Worm (Caenorhabditis elegans) whole organism, midembryonic: ENCODE data around the gene K10G6.9.

Experiments used
- T22C8.4 ChIP-seq: fragments of 200-800 bp; sonication (Bioruptor generic); IDR thresholded peaks from 2 replicates; pipeline ENCODE4 v1.3.6; 2022; ENCODE audit warnings: missing genetic modification characterization, missing compliant biosample characterization
- cog-1 ChIP-seq: sonication (generic microtip); optimal IDR thresholded peaks from 2 replicates; lab custom pipeline; 2016; ENCODE audit warnings: missing genetic modification characterization, missing compliant biosample characterization
- flt-1 ChIP-seq: fragments of 200-800 bp; sonication (Bioruptor generic); IDR thresholded peaks from 2 replicates; pipeline ENCODE4 v1.3.6; 2022; ENCODE audit warnings: missing genetic modification characterization, missing compliant biosample characterization
- klf-2 ChIP-seq: fragments of 200-800 bp; sonication (Bioruptor generic); conservative IDR thresholded peaks from 2 replicates; pipeline ENCODE4 v1.3.6; 2022; ENCODE audit warnings: missing genetic modification reagents, missing genetic modification characterization, missing compliant biosample characterization
- med-1 ChIP-seq: sonication (generic microtip); optimal IDR thresholded peaks from 2 replicates; lab custom pipeline; 2017; ENCODE audit warnings: missing genetic modification characterization, mild to moderate bottlenecking, missing compliant biosample characterization, antibody characterized with exemption, missing genetic modification reagents; ENCODE audit not compliant: insufficient read depth
- ref-1 ChIP-seq: fragments of 200-800 bp; sonication (Bioruptor generic); conservative IDR thresholded peaks from 2 replicates; pipeline ENCODE4 v1.3.6; 2022; ENCODE audit warnings: missing genetic modification reagents, missing genetic modification characterization, missing compliant biosample characterization
- tab-1 ChIP-seq: fragments of 200-800 bp; sonication (Bioruptor generic); IDR thresholded peaks from 2 replicates; pipeline ENCODE4 v1.3.6; 2022; ENCODE audit warnings: missing genetic modification characterization, missing compliant biosample characterization
- ztf-23 ChIP-seq: fragments of 200-800 bp; sonication (Bioruptor generic); IDR thresholded peaks from 2 replicates; pipeline ENCODE4 v1.3.6; 2022; ENCODE audit warnings: missing genetic modification reagents, missing genetic modification characterization, missing compliant biosample characterization
- ztf-29 ChIP-seq: fragments of 200-800 bp; sonication (Bioruptor generic); IDR thresholded peaks from 2 replicates; pipeline ENCODE4 v1.3.6; 2022; ENCODE audit warnings: missing genetic modification reagents, missing genetic modification characterization, missing compliant biosample characterization

Gene K10G6.9

DNA sequence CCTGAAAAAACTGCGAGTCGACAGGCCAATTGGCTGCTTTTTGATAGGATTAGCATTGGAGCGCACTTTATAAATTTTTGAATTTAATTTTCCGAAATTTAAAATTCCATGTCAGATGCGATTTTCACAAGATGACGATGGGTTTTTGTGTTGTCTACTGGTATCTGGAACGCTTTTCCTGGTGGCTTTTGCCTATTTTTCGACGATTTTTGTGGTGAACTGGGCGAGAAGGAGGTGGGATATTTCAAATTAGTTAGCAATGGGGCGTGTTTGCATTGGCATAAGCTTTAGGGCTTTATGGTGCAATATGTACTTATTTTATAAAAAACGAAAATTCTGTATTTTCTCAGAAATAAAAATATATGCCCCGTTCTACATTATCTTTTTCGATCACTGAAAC lies at the start of gene K10G6.9:
Gene K10G6.9, plus strand, starts transcription at position 110 of the 400 bp plus-strand sequence.
- TF ChIP-seq cog-1 (tag; lab: Kevin White, UChicago) = no peak
- no peak for TF ChIP-seq klf-2
- no peak for TF ChIP-seq flt-1
- no peak for TF ChIP-seq med-1
- no peak for TF ChIP-seq tab-1 (GFP tag; lab: Robert Waterston, UW)
- no peak for TF ChIP-seq ref-1 (GFP tag; lab: Robert Waterston, UW)
- no peak for TF ChIP-seq ztf-29 (GFP tag; lab: Robert Waterston, UW)
- TF ChIP-seq ztf-23 (GFP tag; lab: Robert Waterston, UW) = no peak
- no peak for TF ChIP-seq T22C8.4 (GFP tag; lab: Robert Waterston, UW)

DNA sequence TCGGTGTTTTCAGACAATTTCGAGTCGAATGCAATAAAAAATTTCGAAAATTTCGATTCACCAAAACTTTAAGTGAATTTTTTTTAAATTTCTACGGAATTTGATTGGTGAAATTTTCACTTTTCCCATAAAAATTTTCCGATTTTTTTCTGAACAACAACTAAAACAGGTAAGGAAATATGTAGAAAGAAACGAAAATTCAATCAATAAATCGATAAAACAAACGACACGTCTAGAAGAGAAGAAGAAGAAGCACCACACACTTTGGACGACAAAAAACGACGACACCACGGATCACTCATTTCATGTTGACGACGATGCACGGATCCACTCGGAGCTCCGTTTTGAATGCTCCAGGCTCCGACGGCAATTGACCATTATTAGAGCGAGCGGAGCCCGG lies 49.4 kb upstream of the K10G6.9 start:
- TF ChIP-seq T22C8.4 (GFP tag; lab: Robert Waterston, UW) = no peak
- TF ChIP-seq klf-2 = no peak
- TF ChIP-seq ztf-29 (GFP tag; lab: Robert Waterston, UW) = no peak
- no peak for TF ChIP-seq tab-1 (GFP tag; lab: Robert Waterston, UW)
- TF ChIP-seq med-1 = no peak
- no peak for TF ChIP-seq ref-1 (GFP tag; lab: Robert Waterston, UW)
- no peak for TF ChIP-seq ztf-23 (GFP tag; lab: Robert Waterston, UW)
- TF ChIP-seq cog-1 (tag; lab: Kevin White, UChicago) = no peak
- TF ChIP-seq flt-1 = no peak

DNA sequence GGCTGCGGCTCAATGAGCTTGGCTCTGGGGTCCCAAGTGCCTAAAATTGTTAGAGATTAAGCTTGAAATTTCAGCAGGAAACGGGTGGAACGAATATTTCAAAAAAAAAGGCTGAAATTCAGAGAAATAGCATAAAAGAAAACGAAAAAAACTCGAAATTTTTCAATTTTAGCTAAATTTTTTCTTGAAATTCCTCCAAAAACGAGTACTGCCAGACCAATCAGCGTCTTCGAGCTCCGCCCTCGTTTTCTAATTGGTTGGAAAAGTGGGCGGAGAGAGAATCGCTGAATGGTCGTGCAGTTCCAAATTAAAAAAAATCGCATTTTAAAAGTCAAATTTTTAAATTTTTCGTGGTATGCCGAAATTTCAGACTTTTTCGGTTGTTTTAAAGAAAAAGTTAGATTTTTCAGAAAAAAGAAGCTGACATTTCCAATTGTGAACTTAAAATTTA lies 44.1 kb upstream of the K10G6.9 start, which contains the start of gene plpp-1.1:
Gene plpp-1.1, minus strand, starts transcription at position 51 of the 451 bp plus-strand sequence.
- TF ChIP-seq cog-1 (tag; lab: Kevin White, UChicago) (no peak), ztf-29 (GFP tag; lab: Robert Waterston, UW) (no peak), ztf-23 (GFP tag; lab: Robert Waterston, UW) (no peak), ref-1 (GFP tag; lab: Robert Waterston, UW) (no peak)

DNA sequence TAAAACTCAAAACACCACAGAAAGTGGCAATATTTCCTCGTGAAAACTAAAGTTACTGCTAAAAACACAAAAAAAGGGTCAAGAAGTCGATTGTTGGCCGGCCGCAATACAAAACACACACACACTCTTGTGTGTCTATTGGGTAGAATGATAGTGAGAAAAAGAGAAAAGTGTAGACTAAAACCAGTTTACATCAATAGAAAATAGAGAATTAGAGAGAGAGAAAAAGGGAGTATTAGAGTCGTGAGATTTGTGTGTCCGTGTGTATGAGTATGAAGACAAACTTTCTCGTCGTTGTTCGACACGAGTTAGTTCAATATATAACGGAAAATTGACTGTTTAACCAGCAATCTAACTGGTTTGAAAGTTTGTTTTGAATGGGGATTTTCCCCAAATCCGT lies 42.6 kb upstream of the K10G6.9 start:
- TF ChIP-seq ref-1 (GFP tag; lab: Robert Waterston, UW) (no peak), cog-1 (tag; lab: Kevin White, UChicago) (no peak), ztf-29 (GFP tag; lab: Robert Waterston, UW) (no peak), ztf-23 (GFP tag; lab: Robert Waterston, UW) (no peak), med-1 (no peak), T22C8.4 (GFP tag; lab: Robert Waterston, UW) (no peak), flt-1 (no peak), tab-1 (GFP tag; lab: Robert Waterston, UW) (no peak), klf-2 (no peak)

DNA sequence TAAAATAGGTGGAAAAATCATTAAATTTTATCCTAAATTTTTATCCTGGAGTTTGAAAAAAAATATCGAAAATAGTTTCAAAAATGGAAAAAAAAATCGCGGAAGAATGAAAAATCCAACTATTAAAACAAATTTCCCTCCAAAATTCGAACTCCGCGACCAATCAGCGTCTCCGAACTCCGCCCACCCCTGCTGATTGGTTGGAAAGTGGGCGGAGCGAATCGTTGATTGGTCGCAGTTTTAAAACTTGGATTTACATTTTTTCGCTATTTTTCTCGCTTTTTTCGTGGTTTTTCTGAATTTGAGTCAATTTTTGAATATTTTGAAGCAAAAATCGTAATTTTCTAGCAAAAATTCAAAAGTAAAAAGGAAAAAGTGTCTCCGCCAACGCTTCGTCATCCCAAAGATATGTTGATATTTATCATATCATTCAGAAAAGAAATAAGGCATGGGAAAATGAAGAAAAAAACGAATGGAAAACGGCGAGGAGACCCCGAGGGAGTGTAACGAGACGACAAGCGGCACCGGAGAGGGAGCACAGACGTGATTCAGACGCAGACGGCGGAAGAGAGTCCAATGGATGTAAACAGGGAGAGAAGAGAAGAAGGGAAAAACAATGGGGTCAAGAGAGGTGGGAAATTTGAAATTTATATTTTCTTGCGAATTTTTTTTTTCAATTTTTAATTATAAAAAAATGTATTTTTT lies 41.4 kb upstream of the K10G6.9 start:
- TF ChIP-seq cog-1 (tag; lab: Kevin White, UChicago) = peak; percentile 8
- no peak for TF ChIP-seq ztf-23 (GFP tag; lab: Robert Waterston, UW)

DNA sequence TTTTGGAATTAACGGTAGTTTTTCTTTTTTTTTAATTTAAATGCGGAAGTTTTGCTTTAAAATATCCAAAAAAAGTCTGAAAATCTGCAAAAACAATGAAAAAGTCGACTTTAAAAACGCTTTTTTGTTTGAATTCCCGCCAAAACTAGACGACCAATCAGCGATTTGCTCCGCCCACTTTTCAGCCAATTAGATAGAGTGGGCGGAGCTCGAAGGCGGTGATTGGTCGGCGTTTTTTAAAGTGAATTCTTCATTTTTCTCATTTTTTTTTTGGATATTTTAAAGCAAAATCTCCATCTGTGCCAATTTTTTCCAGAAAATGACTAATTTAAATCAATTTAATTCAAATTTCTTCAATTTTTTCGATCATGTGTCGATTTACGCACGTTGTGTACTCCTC lies 40.8 kb upstream of the K10G6.9 start:
- TF ChIP-seq cog-1 (tag; lab: Kevin White, UChicago) (no peak), med-1 (no peak), ztf-23 (GFP tag; lab: Robert Waterston, UW) (no peak), ref-1 (GFP tag; lab: Robert Waterston, UW) (no peak), klf-2 (no peak), ztf-29 (GFP tag; lab: Robert Waterston, UW) (no peak), T22C8.4 (GFP tag; lab: Robert Waterston, UW) (no peak), flt-1 (no peak), tab-1 (GFP tag; lab: Robert Waterston, UW) (no peak)

DNA sequence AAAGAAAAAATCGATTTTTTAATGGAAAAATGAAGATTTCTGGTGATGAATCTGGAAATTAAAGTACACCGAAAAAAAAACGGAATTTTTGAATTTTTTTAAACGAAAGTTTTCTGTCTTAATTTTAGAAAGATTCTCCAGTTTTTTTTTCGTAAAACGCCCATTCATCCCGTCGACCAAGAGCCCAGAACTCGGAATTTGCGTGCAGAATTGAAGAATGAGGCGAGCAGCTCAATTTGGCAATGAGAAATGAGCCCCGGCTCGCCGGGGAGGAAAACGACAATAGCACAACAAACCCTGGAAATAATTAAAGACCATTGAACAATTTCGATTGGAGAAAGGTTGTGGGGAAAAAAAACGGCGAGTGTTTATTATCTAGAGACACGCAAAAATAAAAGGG lies 40.2 kb upstream of the K10G6.9 start:
- TF ChIP-seq cog-1 (tag; lab: Kevin White, UChicago) (no peak), klf-2 (no peak), ztf-23 (GFP tag; lab: Robert Waterston, UW) (no peak), T22C8.4 (GFP tag; lab: Robert Waterston, UW) (no peak), tab-1 (GFP tag; lab: Robert Waterston, UW) (no peak), ztf-29 (GFP tag; lab: Robert Waterston, UW) (no peak), flt-1 (no peak), ref-1 (GFP tag; lab: Robert Waterston, UW) (no peak), med-1 (no peak)

DNA sequence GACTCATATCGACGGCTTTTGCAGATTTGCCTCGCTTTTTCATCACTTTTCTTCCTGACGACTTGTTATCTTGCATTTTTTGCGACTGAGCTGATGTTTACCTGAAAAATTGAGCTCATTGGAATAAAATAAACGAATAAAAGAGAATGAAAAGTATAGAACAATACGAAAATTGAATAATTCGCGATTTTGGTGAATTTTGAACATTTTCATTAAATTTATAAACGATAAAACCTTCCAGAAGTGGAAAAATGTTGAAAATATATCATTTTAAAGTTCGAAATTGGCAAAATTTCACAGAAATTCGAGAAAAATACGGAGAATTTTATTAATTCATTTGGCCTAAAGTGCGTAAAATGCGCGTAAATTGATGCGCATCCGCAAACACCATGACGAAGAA lies 38.4 kb upstream of the K10G6.9 start, which contains the start of gene Y14H12B.2:
Gene Y14H12B.2, minus strand, starts transcription at position 101 of the 400 bp plus-strand sequence.
- TF ChIP-seq klf-2 = no peak
- no peak for TF ChIP-seq ztf-23 (GFP tag; lab: Robert Waterston, UW)
- TF ChIP-seq ztf-29 (GFP tag; lab: Robert Waterston, UW) = no peak
- no peak for TF ChIP-seq cog-1 (tag; lab: Kevin White, UChicago)
- no peak for TF ChIP-seq ref-1 (GFP tag; lab: Robert Waterston, UW)
- TF ChIP-seq tab-1 (GFP tag; lab: Robert Waterston, UW) = no peak
- TF ChIP-seq flt-1 = no peak
- no peak for TF ChIP-seq T22C8.4 (GFP tag; lab: Robert Waterston, UW)
- no peak for TF ChIP-seq med-1

DNA sequence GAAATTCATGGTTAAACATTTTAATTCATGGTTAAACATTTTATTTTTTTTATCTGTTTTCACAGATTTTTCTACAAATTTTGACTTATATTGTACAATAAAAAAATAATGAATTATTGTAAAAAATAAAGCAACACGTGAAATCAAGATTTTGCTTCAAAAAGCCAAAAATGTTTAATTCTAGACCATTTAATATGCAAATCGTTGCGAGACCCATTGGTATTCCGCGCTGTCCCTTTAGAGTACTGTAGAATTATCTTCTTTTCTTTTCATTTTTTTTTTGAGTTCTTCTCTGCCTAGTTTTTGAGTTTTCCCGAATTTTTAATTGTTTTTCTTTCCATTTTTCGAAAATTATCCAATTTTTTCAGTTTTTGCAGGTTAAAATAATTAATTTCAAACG lies 38.0 kb upstream of the K10G6.9 start, which contains the start of gene Y14H12B.1:
Gene Y14H12B.1, plus strand, starts transcription at position 363 of the 400 bp plus-strand sequence.
- TF ChIP-seq flt-1 (no peak), ztf-23 (GFP tag; lab: Robert Waterston, UW) (no peak), ztf-29 (GFP tag; lab: Robert Waterston, UW) (no peak), tab-1 (GFP tag; lab: Robert Waterston, UW) (no peak), klf-2 (no peak), ref-1 (GFP tag; lab: Robert Waterston, UW) (no peak), cog-1 (tag; lab: Kevin White, UChicago) (no peak), T22C8.4 (GFP tag; lab: Robert Waterston, UW) (no peak)

DNA sequence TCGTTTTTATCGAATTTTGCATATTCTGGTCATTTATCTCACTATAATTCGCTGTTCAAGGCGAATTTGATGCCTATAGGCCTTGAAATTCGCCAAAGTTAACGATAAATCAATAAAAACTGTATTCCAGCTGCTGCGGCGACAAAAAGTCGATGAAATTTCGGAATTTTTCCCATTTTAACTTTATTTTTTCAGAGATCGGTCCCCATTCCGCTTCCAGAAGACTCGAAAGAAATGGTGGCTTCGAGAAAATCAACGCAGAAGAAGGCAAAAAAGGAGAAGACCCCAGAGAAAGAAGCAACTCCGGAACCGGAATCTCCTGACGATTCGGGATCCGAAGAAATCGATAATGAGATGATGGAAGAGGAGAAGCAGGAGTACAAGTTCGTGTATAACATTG lies 37.0 kb upstream of the K10G6.9 start:
- TF ChIP-seq ztf-23 (GFP tag; lab: Robert Waterston, UW) (no peak), tab-1 (GFP tag; lab: Robert Waterston, UW) (no peak), klf-2 (no peak), flt-1 (no peak), med-1 (no peak), ztf-29 (GFP tag; lab: Robert Waterston, UW) (no peak), cog-1 (tag; lab: Kevin White, UChicago) (no peak), ref-1 (GFP tag; lab: Robert Waterston, UW) (no peak)
